Worm (Caenorhabditis elegans) whole organism, young adult: ENCODE measurements around the gene T01B7.5.

Experiments
- C06A6.2 ChIP-seq: fragments of 200-800 bp; sonication (Bioruptor generic); conservative IDR thresholded peaks from 2 replicates; pipeline ENCODE4 v1.3.6; 2022; ENCODE audit warnings: missing genetic modification characterization, missing compliant biosample characterization
- F39B2.1 ChIP-seq: fragments of 200-800 bp; sonication (Bioruptor generic); IDR thresholded peaks from 2 replicates; pipeline ENCODE4 v1.3.6; 2022; ENCODE audit warnings: missing genetic modification reagents, missing genetic modification characterization, missing compliant biosample characterization
- F52B5.7 ChIP-seq: sonication (generic microtip); optimal IDR thresholded peaks from 2 replicates; lab custom pipeline; 2016; ENCODE audit warnings: mild to moderate bottlenecking, missing genetic modification characterization, missing compliant biosample characterization
- F57C9.4 ChIP-seq: sonication (generic microtip); optimal IDR thresholded peaks from 2 replicates; lab custom pipeline; 2017; ENCODE audit warnings: mild to moderate bottlenecking, missing genetic modification characterization, missing compliant biosample characterization
- K11D2.4 ChIP-seq: fragments of 200-800 bp; sonication (Bioruptor generic); IDR thresholded peaks from 2 replicates; pipeline ENCODE4 v1.3.6; 2022; ENCODE audit warnings: missing genetic modification reagents, missing genetic modification characterization, missing compliant biosample characterization
- T26A5.8 ChIP-seq: sonication (generic microtip); optimal IDR thresholded peaks from 2 replicates; lab custom pipeline; 2016; ENCODE audit warnings: missing genetic modification characterization, missing compliant biosample characterization
- Y95B8A.8 ChIP-seq: fragments of 200-800 bp; sonication (Bioruptor generic); IDR thresholded peaks from 2 replicates; pipeline ENCODE4 v1.3.6; 2022; ENCODE audit warnings: missing genetic modification reagents, missing genetic modification characterization, missing compliant biosample characterization
- ama-1 ChIP-seq, 3 experiments: fragments of 150-350 bp in 1 of 3; sonication (generic microtip) in 2 of 3; optimal IDR thresholded peaks; 2 replicates each; lab custom pipeline; 2014 to 2018; ENCODE audit warnings: missing biosample characterization in 2 of 3, missing genetic modification characterization in 2 of 3, missing genetic modification reagents in 2 of 3
- attf-5 ChIP-seq: fragments of 200-800 bp; sonication (Bioruptor generic); optimal IDR thresholded peaks from 2 replicates; lab custom pipeline; 2018; ENCODE audit warnings: mild to moderate bottlenecking, missing genetic modification characterization, missing compliant biosample characterization
- cebp-1 ChIP-seq, 2 experiments: fragments of 200-800 bp in 1 of 2; sonication (Bioruptor generic) in 1 of 2; sonication (generic microtip) in 1 of 2; IDR thresholded peaks in 1 of 2; optimal IDR thresholded peaks in 1 of 2; 2 replicates each; pipeline versions ENCODE4 v1.3.6 to Lab custom; 2017 to 2022; ENCODE audit warnings: missing compliant biosample characterization in 2 of 2, missing genetic modification characterization in 2 of 2, mild to moderate bottlenecking in 1 of 2, missing genetic modification reagents in 1 of 2, moderate library complexity in 1 of 2
- die-1 ChIP-seq: sonication (generic microtip); optimal IDR thresholded peaks from 2 replicates; lab custom pipeline; 2016; ENCODE audit warnings: missing genotype, mild to moderate bottlenecking, missing genetic modification characterization, missing compliant biosample characterization
- dox-1 ChIP-seq: fragments of 200-800 bp; sonication (Bioruptor generic); IDR thresholded peaks from 2 replicates; pipeline ENCODE4 v1.3.6; 2022; ENCODE audit warnings: missing genetic modification reagents, missing genetic modification characterization, missing compliant biosample characterization
- dpff-1 ChIP-seq: sonication (generic microtip); optimal IDR thresholded peaks from 2 replicates; lab custom pipeline; 2017; ENCODE audit warnings: mild to moderate bottlenecking, missing genetic modification characterization, missing compliant biosample characterization
- ekl-4 ChIP-seq: fragments of 200-800 bp; sonication (Bioruptor generic); IDR thresholded peaks from 2 replicates; pipeline ENCODE4 v1.3.6; 2022; ENCODE audit warnings: missing genetic modification reagents, missing genetic modification characterization, missing compliant biosample characterization
- ets-4 ChIP-seq: fragments of 200-800 bp; sonication (Bioruptor generic); optimal IDR thresholded peaks from 2 replicates; lab custom pipeline; 2018; ENCODE audit warnings: mild to moderate bottlenecking, missing genetic modification characterization, missing compliant biosample characterization
- gei-17 ChIP-seq: fragments of 200-800 bp; sonication (Bioruptor generic); optimal IDR thresholded peaks from 2 replicates; lab custom pipeline; 2018; ENCODE audit warnings: mild to moderate bottlenecking, missing genetic modification characterization, missing compliant biosample characterization
- hlh-26 ChIP-seq: fragments of 200-800 bp; sonication (Bioruptor generic); conservative IDR thresholded peaks from 2 replicates; pipeline ENCODE4 v1.3.6; 2022; ENCODE audit warnings: missing genetic modification reagents, missing genetic modification characterization, missing compliant biosample characterization
- hrde-1 ChIP-seq: sonication (generic microtip); optimal IDR thresholded peaks from 2 replicates; lab custom pipeline; 2016; ENCODE audit warnings: missing genetic modification characterization, mild to moderate bottlenecking, missing compliant biosample characterization, moderate library complexity, missing genotype, missing genetic modification reagents, borderline replicate concordance
- let-607 ChIP-seq, 2 experiments: fragments of 200-800 bp in 1 of 2; sonication (Bioruptor generic) in 1 of 2; sonication (generic microtip) in 1 of 2; optimal IDR thresholded peaks; 2 replicates each; lab custom pipeline; 2016 to 2018; ENCODE audit warnings: mild to moderate bottlenecking in 2 of 2, missing compliant biosample characterization in 2 of 2, missing genetic modification characterization in 2 of 2, moderate library complexity in 2 of 2, missing genotype in 1 of 2
- lin-26 ChIP-seq: fragments of 200-800 bp; sonication (Bioruptor generic); IDR thresholded peaks from 2 replicates; pipeline ENCODE4 v1.3.6; 2022; ENCODE audit warnings: missing genetic modification reagents, missing genetic modification characterization, missing compliant biosample characterization
- madf-3 ChIP-seq: fragments of 200-800 bp; sonication (Bioruptor generic); IDR thresholded peaks from 2 replicates; pipeline ENCODE4 v1.3.6; 2022; ENCODE audit warnings: missing genetic modification reagents, missing genetic modification characterization, missing compliant biosample characterization
- mcd-1 ChIP-seq: fragments of 200-800 bp; sonication (Bioruptor generic); IDR thresholded peaks from 2 replicates; pipeline ENCODE4 v1.3.6; 2022; ENCODE audit warnings: missing genetic modification reagents, missing genetic modification characterization, missing compliant biosample characterization
- mes-4 ChIP-seq: sonication (generic microtip); optimal IDR thresholded peaks from 2 replicates; lab custom pipeline; 2016; ENCODE audit warnings: missing genotype, missing genetic modification characterization, missing compliant biosample characterization
- nhr-120 ChIP-seq: fragments of 200-800 bp; sonication (Bioruptor generic); IDR thresholded peaks from 2 replicates; pipeline ENCODE4 v1.3.6; 2022; ENCODE audit warnings: missing genetic modification characterization, missing compliant biosample characterization
- nhr-27 ChIP-seq: fragments of 200-800 bp; sonication (Bioruptor generic); optimal IDR thresholded peaks from 2 replicates; lab custom pipeline; 2018; ENCODE audit warnings: mild to moderate bottlenecking, missing genetic modification characterization, moderate library complexity, missing compliant biosample characterization
- nhr-80 ChIP-seq: sonication (generic microtip); optimal IDR thresholded peaks from 2 replicates; lab custom pipeline; 2016; ENCODE audit warnings: missing genetic modification characterization, missing compliant biosample characterization
- rcor-1 ChIP-seq: fragments of 200-800 bp; sonication (Bioruptor generic); IDR thresholded peaks from 2 replicates; pipeline ENCODE4 v1.3.6; 2022; ENCODE audit warnings: missing genetic modification reagents, missing genetic modification characterization, missing compliant biosample characterization
- rpc-1 ChIP-seq, 2 experiments: fragments of 150-350 bp in 1 of 2; sonication (generic microtip) in 1 of 2; optimal IDR thresholded peaks; 2 replicates each; lab custom pipeline; 2014 to 2018; ENCODE audit warnings: missing biosample characterization in 1 of 2, missing genetic modification characterization in 1 of 2, missing genetic modification reagents in 1 of 2, missing genotype in 1 of 2
- somi-1 ChIP-seq: fragments of 200-800 bp; sonication (Bioruptor generic); optimal IDR thresholded peaks from 2 replicates; lab custom pipeline; 2018; ENCODE audit warnings: mild to moderate bottlenecking, missing genetic modification characterization, missing compliant biosample characterization
- sptf-2 ChIP-seq: fragments of 200-800 bp; sonication (Bioruptor generic); optimal IDR thresholded peaks from 2 replicates; lab custom pipeline; 2018; ENCODE audit warnings: mild to moderate bottlenecking, missing genetic modification characterization, missing compliant biosample characterization
- zim-3 ChIP-seq: sonication (generic microtip); optimal IDR thresholded peaks from 2 replicates; lab custom pipeline; 2017; ENCODE audit warnings: mild to moderate bottlenecking, missing genetic modification characterization, moderate library complexity, missing compliant biosample characterization
- ztf-18 ChIP-seq: sonication (generic microtip); optimal IDR thresholded peaks from 2 replicates; lab custom pipeline; 2016; ENCODE audit warnings: missing genotype, mild to moderate bottlenecking, missing genetic modification characterization, missing compliant biosample characterization
- ztf-25 ChIP-seq: fragments of 200-800 bp; sonication (Bioruptor generic); IDR thresholded peaks from 2 replicates; pipeline ENCODE4 v1.3.6; 2022; ENCODE audit warnings: missing genetic modification reagents, missing genetic modification characterization, missing compliant biosample characterization

T01B7.5 gene

DNA sequence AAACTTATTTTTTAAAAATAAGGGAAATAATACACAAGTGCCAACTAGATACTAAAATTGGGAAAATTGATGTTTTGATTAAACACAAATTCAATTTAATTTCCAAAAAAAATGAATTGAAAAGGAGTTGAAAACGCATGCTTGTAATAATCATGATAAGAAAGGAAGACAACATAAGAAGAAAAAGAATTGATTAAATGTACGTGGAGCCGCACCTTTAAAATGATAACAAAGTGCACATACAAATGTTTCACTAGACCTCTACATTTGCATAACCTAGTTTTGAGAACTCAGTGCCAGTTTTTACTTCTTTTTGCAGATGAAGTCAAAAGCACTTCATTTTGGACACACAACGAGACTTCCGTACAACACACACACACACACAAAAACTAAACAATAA lies 45.1 kb downstream of the T01B7.5 start:
- TF ChIP-seq T26A5.8 (tag; lab: Kevin White, UChicago) (no peak), Y95B8A.8 (GFP tag; lab: Robert Waterston, UW) (no peak), nhr-120 (GFP tag; lab: Robert Waterston, UW) (no peak), nhr-80 (tag; lab: Kevin White, UChicago) (peak; percentile 55)

ce11 chrII:8763367-8763766 lies 46.7 kb downstream of the T01B7.5 start:
- TF ChIP-seq nhr-27 (tag; lab: Kevin White, UChicago), result no peak
- TF ChIP-seq gei-17 (GFP tag; lab: Kevin White, UChicago), result no peak
- TF ChIP-seq dpff-1, result no peak
- TF ChIP-seq mcd-1 (GFP tag; lab: Robert Waterston, UW), result no peak
- TF ChIP-seq ama-1 (optimal IDR thresholded peaks at IDR 0.05; lab: Kevin White, UChicago), result no peak
- TF ChIP-seq ama-1 (GFP tag; optimal IDR thresholded peaks at IDR 0.05; lab: Kevin White, UChicago), result no peak
- TF ChIP-seq rpc-1 (optimal IDR thresholded peaks at IDR 0.05; lab: Kevin White, UChicago), result no peak
- TF ChIP-seq rpc-1 (tag; optimal IDR thresholded peaks at IDR 0.05; lab: Kevin White, UChicago), result no peak
- TF ChIP-seq F52B5.7 (tag; lab: Kevin White, UChicago), result no peak

DNA sequence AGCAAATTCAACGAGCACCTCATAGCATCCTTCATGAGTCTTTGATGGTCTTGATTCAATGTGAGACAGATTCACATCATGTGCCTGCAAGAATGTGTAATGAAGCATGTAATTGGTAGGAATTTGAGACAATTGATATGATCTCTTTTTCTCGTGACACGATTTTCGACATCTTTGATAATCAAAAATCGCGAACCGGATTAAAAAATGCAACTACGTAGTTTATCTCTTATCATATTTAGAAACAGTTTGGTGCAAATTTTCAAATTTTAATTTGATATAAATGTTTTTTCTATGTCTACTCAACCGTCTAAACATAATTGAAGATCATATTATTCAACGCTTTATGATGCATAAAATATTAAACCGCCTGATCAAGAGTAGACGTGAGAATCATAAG lies 47.7 kb downstream of the T01B7.5 start:
- no peak for TF ChIP-seq F57C9.4 (tag; lab: Kevin White, UChicago)
- no peak for TF ChIP-seq zim-3
- TF ChIP-seq Y95B8A.8 (GFP tag; lab: Robert Waterston, UW), result no peak
- no peak for TF ChIP-seq hrde-1
- no peak for TF ChIP-seq K11D2.4
- TF ChIP-seq hlh-26 (GFP tag; lab: Robert Waterston, UW), result no peak
- TF ChIP-seq attf-5 (GFP tag; lab: Kevin White, UChicago), result no peak

ce11 chrII:8765131-8765530 lies 48.5 kb downstream of the T01B7.5 start:
- TF ChIP-seq dox-1, result 0 out of 2 replicates have a peak, but pooled peaks have one; percentile 41
- TF ChIP-seq F39B2.1 (GFP tag; lab: Robert Waterston, UW), result no peak
- TF ChIP-seq K11D2.4, result 0 out of 2 replicates have a peak, but pooled peaks have one; percentile 37
- peak; percentile 80 for TF ChIP-seq somi-1 (GFP tag; lab: Kevin White, UChicago)
- TF ChIP-seq cebp-1 (GFP tag; IDR thresholded peaks at IDR 0.05; lab: Robert Waterston, UW), result no peak
- TF ChIP-seq cebp-1 (tag; optimal IDR thresholded peaks at IDR 0.05; lab: Kevin White, UChicago), result peak; percentile 29
- 0 out of 2 replicates have a peak, but pooled peaks have one; percentile 20 for TF ChIP-seq C06A6.2
- TF ChIP-seq ets-4 (GFP tag; lab: Kevin White, UChicago), result no peak
- no peak for TF ChIP-seq rcor-1
- TF ChIP-seq die-1, result peak; percentile 11
- TF ChIP-seq lin-26, result peak; percentile 70; the same call in 1 of the 2 replicates
- no peak for TF ChIP-seq let-607 (tag; optimal IDR thresholded peaks at IDR 0.05; lab: Kevin White, UChicago)

DNA sequence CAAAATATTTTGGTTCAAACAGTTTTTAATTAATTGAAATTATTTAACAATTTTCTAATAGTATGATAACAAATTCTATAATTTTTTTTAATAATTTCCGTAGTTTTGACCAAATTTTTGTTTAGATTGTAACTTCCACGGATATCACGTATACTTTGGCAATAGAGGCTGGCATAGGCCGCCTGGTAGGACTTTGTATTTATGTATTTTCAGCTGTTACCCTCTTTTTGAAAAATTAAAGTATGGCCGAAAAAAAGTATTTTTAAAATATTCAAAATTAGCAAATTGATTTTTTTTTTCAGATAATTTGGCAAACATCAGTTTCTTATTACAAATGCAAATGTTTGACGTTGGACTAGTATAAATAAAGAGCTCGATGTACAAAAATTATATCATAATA lies 49.8 kb downstream of the T01B7.5 start, which contains the start of the genes nsph-1.1 and K08F8.15:
TSS of gene nsph-1.1 (plus strand) at position 301 of the 400 bp plus-strand sequence.
TSS of gene K08F8.15 (plus strand) at position 335 of the 400 bp plus-strand sequence.
- TF ChIP-seq ekl-4 (no peak), C06A6.2 (no peak), madf-3 (GFP tag; lab: Robert Waterston, UW) (no peak), ztf-18 (tag; lab: Kevin White, UChicago) (no peak), ztf-25 (GFP tag; lab: Robert Waterston, UW) (no peak), mes-4 (tag; lab: Kevin White, UChicago) (no peak), attf-5 (GFP tag; lab: Kevin White, UChicago) (no peak), sptf-2 (no peak), F57C9.4 (tag; lab: Kevin White, UChicago) (no peak)
